Fruit fly (Drosophila melanogaster) ovary, adult (tissue): ENCODE data around the gene CG14443.

ENCODE experiments used
- CG17801 ChIP-seq: fragments of 200-800 bp; optimal IDR thresholded peaks from 2 replicates; lab custom pipeline; 2019; ENCODE audit warnings: missing biosample characterization, mild to moderate bottlenecking, missing genetic modification characterization, moderate library complexity; ENCODE audit not compliant: partially characterized antibody

Gene CG14443

DNA sequence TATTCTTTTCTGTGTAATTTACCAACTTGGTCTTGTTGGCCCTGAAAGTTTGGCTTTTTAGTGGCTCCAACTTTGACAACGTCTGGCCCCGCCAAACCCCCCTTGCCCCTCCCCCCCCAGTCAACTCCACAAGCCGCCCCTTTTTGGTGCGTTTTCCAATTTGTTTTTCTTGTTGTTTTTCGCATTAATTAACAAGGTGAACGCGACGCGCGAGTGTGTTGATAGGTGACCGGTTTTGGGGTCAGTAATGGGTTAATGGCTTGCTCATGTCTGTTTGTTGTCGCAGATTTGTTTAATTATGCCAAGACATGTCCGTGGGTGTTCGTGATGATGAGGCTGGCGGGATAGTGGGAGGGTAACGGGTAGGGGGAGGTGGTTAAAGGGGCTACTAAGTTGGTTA, 17.0 kb upstream of the CG14443 start:
- no peak for TF ChIP-seq CG17801 (GFP tag; lab: Kevin White, UChicago)

DNA sequence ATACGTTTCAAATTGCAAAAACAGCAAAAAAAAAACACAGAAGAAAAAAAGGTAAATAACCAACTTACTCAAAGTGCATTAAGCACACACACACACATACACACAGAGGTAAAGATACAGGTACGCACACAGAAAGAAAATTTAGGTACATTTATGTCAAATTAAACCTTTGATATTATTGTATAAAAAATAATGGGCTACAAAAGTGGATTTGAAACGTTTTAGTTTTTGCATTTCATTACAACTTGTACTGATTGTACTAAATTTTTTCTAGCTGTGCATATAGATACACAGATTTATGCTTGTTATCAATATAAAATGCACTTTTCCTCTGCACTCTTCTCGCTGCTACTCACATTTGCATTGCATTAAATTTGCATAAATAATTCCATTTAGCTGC, 16.4 kb upstream of the CG14443 start:
- no peak for TF ChIP-seq CG17801 (GFP tag; lab: Kevin White, UChicago)

DNA sequence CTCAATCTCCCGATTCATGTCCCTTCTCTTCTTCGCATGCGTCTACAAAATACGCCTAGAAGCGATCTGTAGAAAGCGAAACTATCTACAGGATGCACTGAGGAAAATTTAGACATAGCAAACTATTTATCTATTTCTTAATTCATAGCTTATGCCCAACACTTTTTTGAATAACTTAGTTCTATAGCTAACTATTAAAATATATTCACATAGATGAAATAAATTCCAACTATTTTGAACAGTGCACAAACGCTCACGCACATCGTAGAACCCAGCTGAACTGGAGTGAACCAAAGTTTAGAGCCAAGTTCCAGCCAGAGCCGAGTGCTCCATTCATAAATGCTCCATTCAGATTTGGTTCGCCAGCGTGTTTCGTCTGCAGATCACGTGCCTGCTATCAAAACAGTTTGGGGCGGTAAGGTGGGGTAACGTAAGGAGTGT, 12.2 kb upstream of the CG14443 start:
- TF ChIP-seq CG17801 (GFP tag; lab: Kevin White, UChicago): no peak

DNA sequence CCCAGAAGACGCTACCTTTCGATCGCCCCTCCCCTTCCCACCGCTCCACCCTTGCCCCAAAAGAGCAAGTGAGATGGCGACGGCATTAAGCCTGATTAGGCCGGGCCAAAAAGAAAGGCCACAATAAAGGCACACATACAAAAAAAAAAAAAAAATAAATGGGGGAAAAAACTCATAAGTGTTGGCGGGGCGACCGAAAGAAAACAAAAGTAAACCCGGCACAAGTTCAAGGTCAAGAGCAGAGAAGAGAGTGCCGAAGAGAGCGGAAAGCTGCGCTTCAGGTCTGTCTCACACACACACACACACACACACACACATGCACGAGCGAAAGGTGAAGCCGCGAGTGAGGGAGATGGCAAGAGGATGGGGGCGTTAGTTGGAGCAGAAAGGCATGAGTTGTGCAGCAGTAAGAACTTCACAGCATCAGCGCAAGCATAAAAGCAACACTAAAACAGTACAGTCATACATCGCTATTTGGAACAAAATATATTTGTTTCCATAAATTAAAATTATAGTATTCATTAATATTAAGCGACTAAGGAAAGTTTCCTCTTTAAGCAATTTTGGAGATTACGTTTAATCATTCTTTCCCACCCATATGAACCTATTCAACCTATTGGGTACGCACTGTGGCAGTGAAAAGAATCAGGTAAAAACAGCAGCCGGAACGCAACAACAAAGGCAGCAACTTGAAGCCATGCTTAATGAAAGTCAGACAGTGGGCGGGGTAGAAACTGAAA, 9.6 kb upstream of the CG14443 start:
- peak; percentile 79 for TF ChIP-seq CG17801 (GFP tag; lab: Kevin White, UChicago)

DNA sequence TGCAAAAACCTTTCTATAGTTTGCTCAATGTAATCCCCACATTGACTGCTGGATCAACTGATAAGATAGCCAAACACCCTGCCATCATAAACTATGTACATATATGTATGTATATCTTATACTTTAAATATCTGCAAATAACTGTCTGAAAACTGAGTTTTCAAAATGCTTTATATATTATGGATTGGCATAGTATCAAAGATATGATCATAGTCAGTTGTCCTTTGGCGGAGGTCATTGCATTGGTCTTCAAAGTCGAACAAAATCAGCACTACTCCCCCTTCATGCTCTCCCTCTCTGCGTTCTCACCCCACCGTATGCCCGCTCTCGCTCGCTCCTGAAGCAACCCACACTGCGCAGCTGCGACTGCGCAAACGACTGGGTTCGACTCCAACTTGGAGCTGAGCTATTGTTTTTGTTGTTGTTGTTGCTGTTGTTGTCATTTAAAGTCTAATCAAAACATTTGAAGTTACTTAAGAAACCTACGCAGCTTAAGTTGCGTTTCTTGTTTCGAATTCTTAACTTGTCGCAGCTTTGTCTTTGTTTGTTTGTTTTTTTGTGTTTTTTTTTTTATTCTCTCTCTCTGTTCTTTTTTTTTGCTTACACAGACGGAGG, 8.7 kb upstream of the CG14443 start:
- TF ChIP-seq CG17801 (GFP tag; lab: Kevin White, UChicago): no peak

DNA sequence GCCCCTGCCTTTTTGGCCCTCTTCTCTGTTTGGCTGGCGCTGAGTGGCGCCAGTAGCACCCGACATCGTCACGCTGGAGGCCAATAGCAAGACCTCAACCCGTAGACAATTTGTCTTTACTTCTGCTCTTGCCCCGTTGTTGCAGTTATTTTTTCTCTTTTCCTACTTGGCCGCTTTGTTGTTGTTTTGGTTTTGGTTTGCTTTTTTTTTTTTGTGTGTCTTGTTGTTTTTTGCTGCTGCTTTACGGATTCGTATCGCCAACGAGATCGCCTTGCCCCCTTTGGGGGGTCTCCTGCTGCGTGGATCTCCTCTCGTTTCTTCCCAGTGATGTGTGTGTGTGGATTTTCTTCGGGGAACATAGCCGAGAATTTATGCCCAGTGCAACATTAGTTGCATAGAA, 1.9 kb upstream of the CG14443 start:
- TF ChIP-seq CG17801 (GFP tag; lab: Kevin White, UChicago): no peak

DNA sequence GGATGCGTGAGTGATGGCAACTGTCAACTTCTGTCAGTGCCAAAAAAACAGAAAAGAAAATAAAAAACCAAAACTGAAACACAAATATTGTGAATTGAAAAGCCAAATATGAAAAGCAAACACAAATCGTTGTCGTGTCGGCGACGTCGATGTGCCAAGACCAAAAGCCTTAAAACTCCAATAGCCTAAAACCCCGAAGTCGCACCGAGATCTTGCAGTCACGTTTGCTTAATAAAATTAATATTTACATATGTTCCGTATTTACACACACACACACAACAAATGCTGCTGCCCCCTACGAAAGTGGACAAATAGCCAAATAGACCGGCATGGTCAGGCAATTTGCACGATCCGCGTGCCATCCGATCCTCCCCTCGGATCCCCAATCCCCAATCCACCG, 4.4 kb downstream of the CG14443 start:
- no peak for TF ChIP-seq CG17801 (GFP tag; lab: Kevin White, UChicago)

DNA sequence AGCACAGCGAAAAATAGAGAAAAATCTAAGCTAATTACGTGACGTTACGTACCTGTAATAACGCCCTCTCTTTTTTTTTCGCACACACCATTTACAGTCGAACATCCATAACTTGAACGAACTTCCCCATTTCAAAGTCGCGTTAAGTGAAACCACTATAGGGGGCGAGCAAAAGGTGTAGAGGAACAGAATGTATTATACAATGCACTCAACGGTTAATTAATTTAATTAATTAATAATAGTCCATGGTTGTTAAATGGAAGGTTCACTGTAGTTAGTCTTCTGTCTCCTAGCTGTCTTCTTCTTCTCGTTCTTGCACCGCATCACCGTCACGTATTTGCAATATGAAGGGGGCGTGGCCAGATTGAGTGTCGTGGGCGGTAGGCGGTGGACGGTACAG, 7.8 kb downstream of the CG14443 start:
- TF ChIP-seq CG17801 (GFP tag; lab: Kevin White, UChicago): peak; percentile 81

DNA sequence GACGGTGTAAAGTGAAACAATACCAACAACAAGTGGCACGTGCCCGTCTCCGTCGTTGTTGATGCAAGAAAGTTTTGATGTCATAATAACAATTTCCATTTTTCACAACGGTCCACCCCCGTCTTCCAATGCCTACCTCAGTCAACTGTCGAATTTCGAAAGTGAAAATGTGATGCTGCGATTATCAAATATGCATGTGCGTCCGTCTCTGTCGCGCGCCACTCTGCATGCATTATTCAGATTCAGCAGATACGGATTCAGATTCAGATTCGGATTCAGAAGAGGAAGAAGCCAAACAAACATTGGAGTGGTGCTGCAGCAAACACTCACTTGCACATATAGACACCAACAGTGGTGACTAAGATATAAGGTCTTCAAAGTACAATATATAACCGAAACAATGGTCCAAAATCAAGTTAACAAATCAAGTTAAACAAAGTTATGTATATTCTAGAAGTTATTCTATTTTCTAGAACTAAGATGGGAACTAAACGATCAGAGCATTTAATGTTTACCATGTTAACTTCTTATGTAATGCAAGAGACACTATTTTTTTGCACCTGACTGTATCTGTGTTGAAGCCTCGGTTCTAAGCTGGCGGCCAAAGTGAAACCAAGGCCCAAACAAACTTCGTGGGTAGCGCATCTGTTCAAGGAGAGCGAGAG, 9.0 kb downstream of the CG14443 start:
- no peak for TF ChIP-seq CG17801 (GFP tag; lab: Kevin White, UChicago)

DNA sequence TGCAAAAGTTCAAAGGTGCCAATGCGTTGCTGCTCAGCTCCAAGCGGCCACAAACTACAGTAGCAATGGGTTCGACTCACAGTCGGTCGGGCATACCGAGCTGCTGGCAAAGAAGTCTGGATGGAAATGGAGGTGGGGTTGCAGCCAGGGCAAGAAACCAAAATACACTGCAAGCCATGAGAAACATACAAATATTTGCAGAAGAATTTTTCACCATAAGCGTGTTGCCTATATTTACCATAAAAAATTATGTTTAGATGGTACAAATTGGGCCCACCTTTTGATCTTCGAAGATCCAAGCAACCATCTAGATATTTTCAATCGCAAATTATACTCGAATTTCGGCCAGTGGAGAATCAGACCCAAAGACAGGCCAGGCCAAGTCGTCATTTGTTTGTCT, 13.1 kb downstream of the CG14443 start:
- no peak for TF ChIP-seq CG17801 (GFP tag; lab: Kevin White, UChicago)

DNA sequence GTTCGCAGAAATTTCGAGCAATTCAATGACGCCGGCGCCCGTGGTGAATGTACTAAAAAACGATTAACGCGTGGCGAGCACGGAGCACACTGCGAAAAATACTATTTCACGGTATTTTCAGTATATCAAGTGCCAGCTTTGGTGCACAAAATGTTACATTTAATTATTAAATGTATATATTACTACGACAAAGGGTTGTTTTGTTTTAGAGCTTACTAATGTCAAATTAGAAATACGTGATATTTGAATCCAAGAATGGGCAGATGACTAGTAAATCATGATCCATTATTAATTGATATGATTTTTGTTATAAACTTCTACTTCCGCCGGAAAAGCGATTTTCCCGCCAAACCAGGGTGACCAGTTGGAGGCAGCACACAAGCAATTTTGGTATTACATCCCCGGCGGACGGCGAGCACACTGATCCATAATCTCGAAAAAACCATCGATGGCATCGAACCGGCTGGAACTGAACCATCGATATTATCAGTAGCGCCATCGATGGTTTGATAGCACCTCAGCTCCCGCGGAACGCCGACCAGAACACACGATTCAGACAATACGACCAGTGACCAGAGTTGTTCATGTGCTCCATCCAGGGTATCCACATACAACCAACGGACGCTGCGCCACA, 20.6 kb downstream of the CG14443 start, which contains the start of the genes CG3226 and Cdc7:
TSS of gene CG3226 (minus strand) at position 51 of the 634 bp plus-strand sequence.
TSS of gene Cdc7 (plus strand) at position 344 of the 634 bp plus-strand sequence.
- peak; percentile 78 for TF ChIP-seq CG17801 (GFP tag; lab: Kevin White, UChicago)

DNA sequence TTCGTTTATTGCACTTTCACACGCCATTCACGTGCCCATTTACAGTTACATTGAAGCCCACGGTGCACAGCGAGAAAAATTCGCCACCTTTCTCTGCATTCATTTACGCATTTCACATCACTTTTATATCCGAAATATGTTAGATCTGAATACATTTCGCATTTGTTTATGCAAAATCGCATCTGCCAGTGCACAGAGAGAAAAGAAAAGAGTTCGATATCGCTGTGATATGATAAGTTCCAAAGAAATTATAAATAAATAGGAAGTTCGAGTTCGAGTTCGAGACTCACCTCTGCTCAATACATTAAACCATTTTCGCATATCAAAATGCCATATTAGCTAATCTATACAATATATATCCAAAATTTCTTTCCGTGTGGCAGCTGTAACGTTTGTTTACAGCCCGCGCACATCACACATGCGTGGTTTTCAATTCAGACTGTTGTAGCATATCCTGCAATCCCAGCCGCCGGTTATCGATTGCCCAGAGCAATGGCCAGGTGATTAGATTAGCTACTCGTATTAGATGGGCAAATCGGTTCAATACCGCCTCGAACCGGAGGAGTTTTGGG, 22.4 kb downstream of the CG14443 start:
- TF ChIP-seq CG17801 (GFP tag; lab: Kevin White, UChicago): peak; percentile 93

DNA sequence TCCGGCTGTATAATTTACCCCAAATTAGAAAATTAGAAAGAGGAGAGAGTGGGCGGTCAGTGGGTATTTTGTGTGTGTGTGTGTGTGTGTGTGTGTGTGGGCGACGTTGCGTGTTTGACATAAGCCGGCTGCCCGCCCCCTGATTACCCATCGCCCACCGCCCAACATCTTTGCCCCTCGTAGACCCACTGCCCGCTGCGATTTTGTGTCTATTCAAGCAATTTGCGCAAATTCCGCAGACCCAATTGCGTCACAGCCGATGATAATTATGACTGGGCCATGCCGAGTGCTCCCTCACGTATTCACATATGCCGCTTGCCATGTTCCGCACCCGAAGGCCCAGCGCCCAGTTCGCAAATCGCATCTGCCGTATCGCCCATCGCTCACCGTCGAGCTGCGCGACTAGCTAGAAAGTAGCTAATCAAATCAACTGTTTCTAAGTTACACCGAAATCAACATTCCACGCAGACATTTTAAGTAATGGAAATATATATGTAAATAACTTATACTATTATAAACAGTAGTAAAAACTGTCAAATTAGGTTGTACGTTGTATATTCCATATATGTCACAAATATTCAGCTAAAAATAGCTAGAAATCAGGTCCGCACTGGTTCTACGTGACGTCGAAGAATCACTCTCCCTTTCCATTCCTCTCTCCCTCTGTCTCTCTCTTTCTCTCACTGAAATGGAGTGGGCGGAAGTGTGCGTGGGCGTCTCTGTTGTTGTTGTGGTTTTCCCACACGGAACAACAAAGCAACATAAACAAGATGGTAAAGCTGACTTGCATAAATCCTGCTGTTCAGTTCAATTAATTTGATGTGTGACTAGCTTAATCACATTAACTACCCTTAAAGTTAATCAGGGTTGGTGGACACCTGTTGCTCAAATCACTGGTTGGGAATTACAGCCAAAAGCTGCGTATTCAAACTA, 23.1 kb downstream of the CG14443 start:
- peak; percentile 78 for TF ChIP-seq CG17801 (GFP tag; lab: Kevin White, UChicago)

DNA sequence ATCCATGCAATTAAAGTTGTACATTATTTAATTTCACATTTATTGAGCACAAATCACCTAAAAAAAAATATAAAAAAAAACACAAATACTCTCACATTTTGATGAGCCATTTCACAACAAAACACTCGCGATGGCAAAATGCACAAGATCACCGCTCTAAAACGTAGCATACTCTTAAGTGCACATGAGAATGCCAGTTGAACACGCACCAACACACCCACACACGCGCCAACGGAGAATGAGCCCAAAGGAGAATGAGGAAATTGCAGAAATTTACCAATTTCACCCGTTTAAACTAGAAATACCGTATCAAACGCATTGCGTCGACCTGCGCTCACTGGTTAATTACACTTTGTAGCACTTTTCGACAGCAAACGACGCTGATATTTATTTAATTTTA, 26.2 kb downstream of the CG14443 start:
- no peak for TF ChIP-seq CG17801 (GFP tag; lab: Kevin White, UChicago)
